Fruit fly (Drosophila melanogaster) whole organism, prepupa: Measurements from ENCODE around the gene Ugt303A1.

Experiments used
- CG6854 ChIP-seq: fragments of 200-800 bp; sonication (Bioruptor generic); optimal IDR thresholded peaks from 2 replicates; lab custom pipeline; 2017; ENCODE audit warnings: missing biosample characterization, mild to moderate bottlenecking, missing genetic modification characterization
- CG8319 ChIP-seq: fragments of 200-800 bp; sonication (Bioruptor generic); optimal IDR thresholded peaks from 3 replicates; lab custom pipeline; 2016; ENCODE audit warnings: missing biosample characterization, missing genetic modification characterization
- Sox14 ChIP-seq: fragments of 200-800 bp; sonication (Bioruptor generic); optimal IDR thresholded peaks from 3 replicates; lab custom pipeline; 2016; ENCODE audit warnings: missing biosample characterization, missing genetic modification characterization

DNA sequence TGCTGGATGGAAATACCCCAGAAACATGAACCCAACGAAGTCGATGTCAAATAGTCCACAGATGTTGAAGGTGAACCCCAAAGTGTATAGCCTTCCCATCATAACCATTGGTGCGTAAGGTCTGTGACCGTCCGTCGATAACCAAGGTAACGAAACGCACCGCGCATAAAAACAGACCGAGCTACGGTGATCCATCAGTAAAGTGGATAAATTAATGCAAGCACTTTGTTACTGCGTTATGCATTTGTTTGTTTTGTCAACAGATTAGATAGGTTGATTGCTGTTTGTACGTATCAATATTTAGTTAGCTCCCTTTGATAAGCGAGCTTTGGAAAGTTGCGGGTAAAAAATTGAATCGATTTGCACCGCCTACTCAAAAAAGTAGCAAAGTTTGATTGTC lies 3.0 kb downstream of the Ugt303A1 start:
- TF ChIP-seq CG6854 (GFP tag; lab: Kevin White, UChicago) (no peak), Sox14 (GFP tag; lab: Kevin White, UChicago) (no peak), CG8319 (no peak)
